Fruit fly (Drosophila melanogaster) whole organism, wandering third instar larva: Measurements from ENCODE around the gene cni.

Experiments used
- Abd-B ChIP-seq: fragments of >200 bp; optimal IDR thresholded peaks from 2 replicates; lab custom pipeline; 2017; ENCODE audit warnings: missing biosample characterization, missing genetic modification characterization
- CG32264 ChIP-seq: fragments of 200-800 bp; sonication (Bioruptor generic); optimal IDR thresholded peaks from 2 replicates; lab custom pipeline; 2016; ENCODE audit warnings: missing biosample characterization, missing genetic modification characterization
- CG9705 ChIP-seq: fragments of 200-800 bp; sonication (Bioruptor generic); optimal IDR thresholded peaks from 2 replicates; lab custom pipeline; 2018; ENCODE audit warnings: missing biosample characterization, mild to moderate bottlenecking, missing genetic modification characterization
- CrebA ChIP-seq: fragments of 200-800 bp; sonication (Bioruptor generic); optimal IDR thresholded peaks from 2 replicates; lab custom pipeline; 2016; ENCODE audit warnings: missing biosample characterization, mild to moderate bottlenecking, missing genetic modification characterization, borderline replicate concordance
- Dfd ChIP-seq: fragments of >200 bp; optimal IDR thresholded peaks from 2 replicates; lab custom pipeline; 2017; ENCODE audit warnings: missing biosample characterization, missing genetic modification characterization
- Dif ChIP-seq: fragments of 200-275, 200-300 bp; sonication (Bioruptor generic); optimal IDR thresholded peaks from 2 replicates; lab custom pipeline; 2018; ENCODE audit warnings: missing biosample characterization, missing genetic modification characterization; ENCODE audit not compliant: partially characterized antibody
- GATAd ChIP-seq: sonication (Bioruptor generic); optimal IDR thresholded peaks from 2 replicates; lab custom pipeline; 2016; ENCODE audit warnings: missing biosample characterization, missing genetic modification characterization
- HLH106 ChIP-seq: fragments of 200-800 bp; optimal IDR thresholded peaks from 3 replicates; lab custom pipeline; 2019; ENCODE audit warnings: missing biosample characterization, mild to moderate bottlenecking, missing genetic modification characterization, moderate library complexity
- Hnf4 ChIP-seq: fragments of 200-800 bp; sonication (Bioruptor generic); optimal IDR thresholded peaks from 2 replicates; lab custom pipeline; 2016; ENCODE audit warnings: missing biosample characterization, mild to moderate bottlenecking, missing genetic modification characterization
- Hr78 ChIP-seq: fragments of >200 bp; optimal IDR thresholded peaks from 2 replicates; lab custom pipeline; 2017; ENCODE audit warnings: missing biosample characterization, missing genetic modification characterization
- Hr83 ChIP-seq: fragments of 200-300 bp; sonication (Bioruptor generic); optimal IDR thresholded peaks from 2 replicates; lab custom pipeline; 2016; ENCODE audit warnings: missing biosample characterization, mild to moderate bottlenecking, missing genetic modification characterization, moderate library complexity; ENCODE audit not compliant: poor library complexity, severe bottlenecking
- Jra ChIP-seq: sonication (Bioruptor generic); optimal IDR thresholded peaks from 2 replicates; lab custom pipeline; 2016; ENCODE audit warnings: missing biosample characterization, missing genetic modification characterization
- Mio ChIP-seq: sonication (Bioruptor generic); optimal IDR thresholded peaks from 2 replicates; lab custom pipeline; 2016; ENCODE audit warnings: missing biosample characterization, missing genetic modification characterization
- Myc ChIP-seq: fragments of >200 bp; optimal IDR thresholded peaks from 2 replicates; lab custom pipeline; 2017
- N ChIP-seq: fragments of >200 bp; optimal IDR thresholded peaks from 2 replicates; lab custom pipeline; 2018; ENCODE audit warnings: missing biosample characterization, missing external identifiers, missing genetic modification characterization
- OdsH ChIP-seq: fragments of 200-800 bp; sonication (Bioruptor generic); optimal IDR thresholded peaks from 2 replicates; lab custom pipeline; 2016; ENCODE audit warnings: missing biosample characterization, mild to moderate bottlenecking, missing genetic modification characterization
- Rel ChIP-seq, 2 experiments: fragments of 200-800 bp; sonication (Bioruptor generic) in 1 of 2; optimal IDR thresholded peaks; 2 replicates in 1 of 2; 3 replicates in 1 of 2; lab custom pipeline; 2016 to 2019; ENCODE audit warnings: mild to moderate bottlenecking in 2 of 2, missing biosample characterization in 2 of 2, missing genetic modification characterization in 2 of 2, moderate library complexity in 1 of 2
- Sp1 ChIP-seq: fragments of 200-800 bp; sonication (Bioruptor generic); optimal IDR thresholded peaks from 3 replicates; lab custom pipeline; 2019; ENCODE audit warnings: missing biosample characterization, mild to moderate bottlenecking, missing genetic modification characterization, moderate library complexity
- Vsx2 ChIP-seq: fragments of 200-300, 225-300 bp; sonication (Bioruptor generic); optimal IDR thresholded peaks from 2 replicates; lab custom pipeline; 2018; ENCODE audit warnings: missing biosample characterization, missing genetic modification characterization; ENCODE audit not compliant: partially characterized antibody
- br ChIP-seq: fragments of 200-800 bp; sonication (Bioruptor generic); optimal IDR thresholded peaks from 2 replicates; lab custom pipeline; 2016; ENCODE audit warnings: missing biosample characterization, missing genetic modification characterization
- brk ChIP-seq: fragments of 200-800 bp; sonication (Bioruptor generic); optimal IDR thresholded peaks from 2 replicates; lab custom pipeline; 2016; ENCODE audit warnings: missing biosample characterization, mild to moderate bottlenecking, missing genetic modification characterization
- dl ChIP-seq, 2 experiments: fragments of 175-275, 200-275 bp in 1 of 2; fragments of 200-275 bp in 1 of 2; sonication (Bioruptor generic); optimal IDR thresholded peaks; lab custom pipeline; 2018; ENCODE audit warnings: mild to moderate bottlenecking in 2 of 2, missing biosample characterization in 2 of 2, missing genetic modification characterization in 2 of 2, moderate library complexity in 2 of 2; ENCODE audit not compliant: partially characterized antibody in 2 of 2, insufficient read depth in 1 of 2
- dmrt93B ChIP-seq: fragments of 200-800 bp; sonication (Bioruptor generic); optimal IDR thresholded peaks from 2 replicates; lab custom pipeline; 2018; ENCODE audit warnings: missing biosample characterization, mild to moderate bottlenecking, missing genetic modification characterization
- dsf ChIP-seq: sonication (Bioruptor generic); optimal IDR thresholded peaks from 2 replicates; lab custom pipeline; 2016; ENCODE audit warnings: missing biosample characterization, missing genetic modification characterization, borderline replicate concordance
- ey ChIP-seq: fragments of 200-800 bp; sonication (Bioruptor generic); optimal IDR thresholded peaks from 2 replicates; lab custom pipeline; 2016; ENCODE audit warnings: missing biosample characterization, missing genetic modification characterization
- foxo ChIP-seq, 2 experiments: fragments of 200-800 bp; sonication (Bioruptor generic); optimal IDR thresholded peaks; 2 replicates in 1 of 2; 3 replicates in 1 of 2; lab custom pipeline; 2016 to 2017; ENCODE audit warnings: missing biosample characterization in 2 of 2, missing genetic modification characterization in 2 of 2
- fru ChIP-seq: fragments of 200-800 bp; sonication (Bioruptor generic); optimal IDR thresholded peaks from 3 replicates; lab custom pipeline; 2016; ENCODE audit warnings: missing biosample characterization, mild to moderate bottlenecking, missing genetic modification characterization
- h ChIP-seq: fragments of 200-800 bp; sonication (Bioruptor generic); optimal IDR thresholded peaks from 3 replicates; lab custom pipeline; 2016; ENCODE audit warnings: missing biosample characterization, mild to moderate bottlenecking, missing genetic modification characterization
- jim ChIP-seq: fragments of 175-275, 200-325 bp; sonication (Bioruptor generic); optimal IDR thresholded peaks from 2 replicates; lab custom pipeline; 2016; ENCODE audit warnings: missing biosample characterization, mild to moderate bottlenecking, missing genetic modification characterization
- lola ChIP-seq: fragments of >200 bp; optimal IDR thresholded peaks from 2 replicates; lab custom pipeline; 2017; ENCODE audit warnings: missing biosample characterization, missing genetic modification characterization
- pan ChIP-seq: fragments of >200 bp; optimal IDR thresholded peaks from 2 replicates; lab custom pipeline; 2017
- psq ChIP-seq: fragments of 200-800 bp; sonication (Bioruptor generic); optimal IDR thresholded peaks from 3 replicates; lab custom pipeline; 2017; ENCODE audit warnings: missing biosample characterization, mild to moderate bottlenecking, missing genetic modification characterization, moderate library complexity
- rgr ChIP-seq: fragments of 200-800 bp; sonication (Bioruptor generic); optimal IDR thresholded peaks from 3 replicates; lab custom pipeline; 2016; ENCODE audit warnings: missing biosample characterization, mild to moderate bottlenecking, missing genetic modification characterization
- sage ChIP-seq: fragments of 200-800 bp; sonication (Bioruptor generic); optimal IDR thresholded peaks from 2 replicates; lab custom pipeline; 2016; ENCODE audit warnings: missing biosample characterization, mild to moderate bottlenecking, missing genetic modification characterization
- sv ChIP-seq: fragments of 200-800 bp; sonication (Bioruptor generic); optimal IDR thresholded peaks from 3 replicates; lab custom pipeline; 2016; ENCODE audit warnings: missing biosample characterization, missing genetic modification characterization
- tai ChIP-seq: sonication (Bioruptor generic); optimal IDR thresholded peaks from 2 replicates; lab custom pipeline; 2016; ENCODE audit warnings: missing biosample characterization, missing genetic modification characterization
- usp ChIP-seq: fragments of >200 bp; optimal IDR thresholded peaks from 2 replicates; lab custom pipeline; 2017; ENCODE audit warnings: missing biosample characterization, missing genetic modification characterization
- woc ChIP-seq: sonication (Bioruptor generic); optimal IDR thresholded peaks from 2 replicates; lab custom pipeline; 2016; ENCODE audit warnings: missing biosample characterization, mild to moderate bottlenecking, missing genetic modification characterization

cni gene

DNA sequence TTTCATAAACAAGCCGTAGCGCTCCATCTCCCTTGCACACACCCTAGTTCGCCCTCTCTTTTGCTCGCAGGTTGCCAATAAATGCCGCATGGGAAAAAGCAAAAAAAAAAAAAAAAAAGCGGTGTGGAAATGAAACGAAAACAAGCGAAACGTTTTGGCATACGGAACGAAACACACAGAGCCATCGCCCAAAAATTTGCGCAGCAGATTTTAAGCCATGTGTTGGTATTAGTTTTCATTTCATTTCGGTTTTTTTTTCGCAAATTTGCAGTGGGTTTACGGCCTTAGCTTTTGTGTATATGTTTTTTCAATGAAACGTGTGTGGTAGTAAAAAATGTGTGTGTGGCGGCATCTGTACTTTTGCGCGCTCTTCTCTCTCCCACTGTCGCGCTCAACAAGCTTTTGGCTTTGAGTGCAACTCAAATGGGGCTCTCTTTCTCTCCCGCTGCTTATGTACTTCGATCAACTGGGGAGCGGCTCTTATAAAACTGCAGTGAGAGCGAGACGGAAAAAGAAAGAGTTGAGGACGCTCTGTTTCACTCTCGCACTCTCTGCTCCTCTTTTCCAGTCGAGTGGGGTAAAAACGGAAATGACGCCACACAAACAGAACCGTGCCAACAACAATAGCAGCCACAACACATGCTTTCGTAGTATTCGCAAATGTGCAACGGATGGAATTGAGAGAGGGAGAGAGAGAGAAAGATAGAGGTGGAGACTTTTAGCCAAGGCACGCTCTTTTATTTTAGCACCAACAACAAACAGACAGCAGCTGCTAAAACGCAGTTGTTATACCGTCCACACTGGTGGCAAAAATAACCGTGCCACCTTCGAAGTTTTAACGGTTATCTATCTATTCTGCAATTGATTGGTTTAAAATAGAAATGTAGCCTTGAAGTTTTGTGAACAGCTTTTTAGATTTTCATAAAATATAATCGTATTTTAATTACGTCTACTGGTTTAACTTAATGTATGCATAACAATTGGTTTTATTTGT lies 25.9 kb downstream of the cni start:
- TF ChIP-seq CG32264 (no peak), Hnf4 (GFP tag; lab: Kevin White, UChicago) (peak; percentile 67), brk (GFP tag; lab: Kevin White, UChicago) (peak; percentile 80), dmrt93B (peak; percentile 54), Hr83 (peak; percentile 61), rgr (GFP tag; lab: Kevin White, UChicago) (peak; percentile 69), h (GFP tag; lab: Kevin White, UChicago) (peak; percentile 75), Sp1 (peak; percentile 64), jim (GFP tag; lab: Kevin White, UChicago) (peak; percentile 59), CrebA (GFP tag; lab: Kevin White, UChicago) (peak; percentile 82), HLH106 (tag; lab: Kevin White, UChicago) (peak; percentile 62), Dif (GFP tag; lab: Kevin White, UChicago) (peak; percentile 90), usp (GFP tag; lab: Kevin White, UChicago) (no peak), sage (GFP tag; lab: Kevin White, UChicago) (peak; percentile 75), Myc (lab: Kevin White, UChicago) (peak; percentile 32), Abd-B (peak; percentile 55), sv (GFP tag; lab: Kevin White, UChicago) (no peak), dsf (GFP tag; lab: Kevin White, UChicago) (no peak), fru (peak; percentile 50), Rel (GFP tag; optimal IDR thresholded peaks at IDR 0.05; lab: Kevin White, UChicago) (peak; percentile 84), Rel (tag; optimal IDR thresholded peaks at IDR 0.05; lab: Kevin White, UChicago) (peak; percentile 70), Mio (GFP tag; lab: Kevin White, UChicago) (no peak), lola (GFP tag; lab: Kevin White, UChicago) (no peak), foxo (GFP tag; optimal IDR thresholded peaks at IDR 0.05; lab: Kevin White, UChicago) (peak; percentile 49 to 63), ey (GFP tag; lab: Kevin White, UChicago) (peak; percentile 68), psq (GFP tag; lab: Kevin White, UChicago) (peak; percentile 67), Jra (GFP tag; lab: Kevin White, UChicago) (no peak), OdsH (GFP tag; lab: Kevin White, UChicago) (peak; percentile 54), GATAd (no peak), Hr78 (GFP tag; lab: Kevin White, UChicago) (no peak), Vsx2 (GFP tag; lab: Kevin White, UChicago) (peak; percentile 56), woc (peak; percentile 36), pan (lab: Kevin White, UChicago) (no peak), dl (GFP tag; optimal IDR thresholded peaks at IDR 0.05; lab: Kevin White, UChicago; ENCODE audit: insufficient read depth in 1 of 2, partially characterized antibody in 2 of 2) (peak; percentile 54 to 57), N (GFP tag; lab: Kevin White, UChicago) (peak; percentile 33), br (GFP tag; lab: Kevin White, UChicago) (peak; percentile 69), tai (no peak), CG9705 (GFP tag; lab: Kevin White, UChicago) (peak; percentile 57), Dfd (GFP tag; lab: Kevin White, UChicago) (no peak)

DNA sequence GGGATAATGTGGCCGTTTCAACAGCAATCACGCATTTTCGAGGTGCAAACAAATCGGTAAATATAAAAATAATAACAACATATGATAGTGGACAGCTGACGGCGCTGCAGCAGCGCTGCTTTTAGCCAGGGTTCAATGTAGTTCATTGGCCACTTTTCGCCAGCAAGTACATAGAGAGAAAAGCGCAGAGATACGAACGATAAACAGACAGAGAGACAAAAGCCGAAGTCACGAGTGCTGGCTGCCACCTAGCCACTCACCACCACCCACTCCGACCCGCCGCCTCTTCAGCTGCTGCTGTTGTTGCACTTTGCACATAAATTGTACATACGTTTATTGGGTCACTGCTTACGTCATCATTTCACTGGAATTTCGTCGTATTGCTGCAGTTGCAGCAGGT lies 27.7 kb downstream of the cni start:
- TF ChIP-seq Dif (GFP tag; lab: Kevin White, UChicago) = no peak
- no peak for TF ChIP-seq tai
- no peak for TF ChIP-seq h (GFP tag; lab: Kevin White, UChicago)
- no peak for TF ChIP-seq CG32264
- no peak for TF ChIP-seq Hnf4 (GFP tag; lab: Kevin White, UChicago)
- TF ChIP-seq rgr (GFP tag; lab: Kevin White, UChicago) = no peak
- TF ChIP-seq N (GFP tag; lab: Kevin White, UChicago) = no peak
- no peak for TF ChIP-seq CG9705 (GFP tag; lab: Kevin White, UChicago)
- TF ChIP-seq HLH106 (tag; lab: Kevin White, UChicago) = no peak
- TF ChIP-seq, all 38 proteins: peak for 0
